Fruit fly (Drosophila melanogaster): ENCODE measurements around the gene Cnx99A.

Gene Cnx99A

dm6 chr3R:29293457-29293856, 26.0 kb downstream of the Cnx99A start:
- TF ChIP-seq noc (tag; optimal IDR thresholded peaks at IDR 0.05): no peak

- TF ChIP-seq noc (tag; optimal IDR thresholded peaks at IDR 0.05): no peak
Measured at dm6 chr3R:29291932-29292331, 27.5 kb downstream of the Cnx99A start.

dm6 chr3R:29290588-29291530, 28.6 kb downstream of the Cnx99A start:
- no peak for TF ChIP-seq noc (tag; optimal IDR thresholded peaks at IDR 0.05)

dm6 chr3R:29287320-29287957, 32.0 kb downstream of the Cnx99A start:
- TF ChIP-seq noc (tag; optimal IDR thresholded peaks at IDR 0.05): no peak

- TF ChIP-seq noc (tag; optimal IDR thresholded peaks at IDR 0.05): no peak
Measured at dm6 chr3R:29284315-29284714, 35.1 kb downstream of the Cnx99A start.

dm6 chr3R:29282939-29283616, 36.4 kb downstream of the Cnx99A start:
- TF ChIP-seq noc (tag; optimal IDR thresholded peaks at IDR 0.05): no peak

dm6 chr3R:29280633-29281572, 38.5 kb downstream of the Cnx99A start:
- no peak for TF ChIP-seq noc (tag; optimal IDR thresholded peaks at IDR 0.05)

dm6 chr3R:29279557-29280203, 39.8 kb downstream of the Cnx99A start:
- no peak for TF ChIP-seq noc (tag; optimal IDR thresholded peaks at IDR 0.05)

dm6 chr3R:29277748-29278147, 41.7 kb downstream of the Cnx99A start:
- TF ChIP-seq noc (tag; optimal IDR thresholded peaks at IDR 0.05): no peak

dm6 chr3R:29277009-29277408, 42.4 kb downstream of the Cnx99A start:
- TF ChIP-seq noc (tag; optimal IDR thresholded peaks at IDR 0.05): no peak

- TF ChIP-seq noc (tag; optimal IDR thresholded peaks at IDR 0.05): no peak
Measured at dm6 chr3R:29274590-29274989, 44.9 kb downstream of the Cnx99A start.

dm6 chr3R:29273029-29273428, 46.4 kb downstream of the Cnx99A start:
- no peak for TF ChIP-seq noc (tag; optimal IDR thresholded peaks at IDR 0.05)

dm6 chr3R:29269204-29269603, 50.2 kb downstream of the Cnx99A start:
- no peak for TF ChIP-seq noc (tag; optimal IDR thresholded peaks at IDR 0.05)

dm6 chr3R:29268062-29268461, 51.4 kb downstream of the Cnx99A start:
- no peak for TF ChIP-seq noc (tag; optimal IDR thresholded peaks at IDR 0.05)

dm6 chr3R:29266607-29267006, 52.8 kb downstream of the Cnx99A start:
- no peak for TF ChIP-seq noc (tag; optimal IDR thresholded peaks at IDR 0.05)
